Worm (Caenorhabditis elegans) whole organism, young adult: ENCODE data around the gene B0280.17.
A peak's percentile ranks its signal among the peaks of the same experiment; 100 is the strongest.

ENCODE experiments used
- B0336.3 ChIP-seq: fragments of 200-800 bp; sonication (Bioruptor generic); IDR thresholded peaks from 2 replicates; pipeline ENCODE4 v1.3.6; 2022; ENCODE audit warnings: missing genetic modification characterization, missing compliant biosample characterization
- C17E4.6 ChIP-seq: fragments of 200-800 bp; sonication (Bioruptor generic); IDR thresholded peaks from 2 replicates; pipeline ENCODE4 v1.3.6; 2022; ENCODE audit warnings: missing genetic modification reagents, missing genetic modification characterization, missing compliant biosample characterization
- F39B2.1 ChIP-seq: fragments of 200-800 bp; sonication (Bioruptor generic); IDR thresholded peaks from 2 replicates; pipeline ENCODE4 v1.3.6; 2022; ENCODE audit warnings: missing genetic modification reagents, missing genetic modification characterization, missing compliant biosample characterization
- F52B5.7 ChIP-seq: sonication (generic microtip); optimal IDR thresholded peaks from 2 replicates; lab custom pipeline; 2016; ENCODE audit warnings: mild to moderate bottlenecking, missing genetic modification characterization, missing compliant biosample characterization
- K11D2.4 ChIP-seq: fragments of 200-800 bp; sonication (Bioruptor generic); IDR thresholded peaks from 2 replicates; pipeline ENCODE4 v1.3.6; 2022; ENCODE audit warnings: missing genetic modification reagents, missing genetic modification characterization, missing compliant biosample characterization
- K12H6.12 ChIP-seq: fragments of 200-800 bp; sonication (Bioruptor generic); optimal IDR thresholded peaks from 2 replicates; lab custom pipeline; 2018; ENCODE audit warnings: mild to moderate bottlenecking, missing genetic modification characterization, missing compliant biosample characterization
- Y79H2A.3 ChIP-seq: fragments of 200-800 bp; sonication (Bioruptor generic); conservative IDR thresholded peaks from 2 replicates; pipeline ENCODE4 v1.3.6; 2022; ENCODE audit warnings: missing genetic modification reagents, missing genetic modification characterization, missing compliant biosample characterization
- Y95B8A.8 ChIP-seq: fragments of 200-800 bp; sonication (Bioruptor generic); IDR thresholded peaks from 2 replicates; pipeline ENCODE4 v1.3.6; 2022; ENCODE audit warnings: missing genetic modification reagents, missing genetic modification characterization, missing compliant biosample characterization
- ama-1 ChIP-seq, 3 experiments: fragments of 150-350 bp in 1 of 3; sonication (generic microtip) in 2 of 3; optimal IDR thresholded peaks; 2 replicates each; lab custom pipeline; 2014 to 2018; ENCODE audit warnings: missing biosample characterization in 2 of 3, missing genetic modification characterization in 2 of 3, missing genetic modification reagents in 2 of 3
- aptf-2 ChIP-seq: fragments of 200-800 bp; sonication (Bioruptor generic); conservative IDR thresholded peaks from 2 replicates; pipeline ENCODE4 v1.3.6; 2022; ENCODE audit warnings: missing genetic modification reagents, missing genetic modification characterization, missing compliant biosample characterization
- attf-5 ChIP-seq: fragments of 200-800 bp; sonication (Bioruptor generic); optimal IDR thresholded peaks from 2 replicates; lab custom pipeline; 2018; ENCODE audit warnings: mild to moderate bottlenecking, missing genetic modification characterization, missing compliant biosample characterization
- attf-6 ChIP-seq: fragments of 200-800 bp; sonication (Bioruptor generic); IDR thresholded peaks from 2 replicates; pipeline ENCODE4 v1.3.6; 2022; ENCODE audit warnings: missing genetic modification reagents, missing genetic modification characterization, missing compliant biosample characterization
- bed-2 ChIP-seq: fragments of 200-800 bp; sonication (Bioruptor generic); IDR thresholded peaks from 2 replicates; pipeline ENCODE4 v1.3.6; 2022; ENCODE audit warnings: missing genetic modification reagents, missing genetic modification characterization, missing compliant biosample characterization
- cebp-1 ChIP-seq, 2 experiments: fragments of 200-800 bp in 1 of 2; sonication (Bioruptor generic) in 1 of 2; sonication (generic microtip) in 1 of 2; IDR thresholded peaks in 1 of 2; optimal IDR thresholded peaks in 1 of 2; 2 replicates each; pipeline versions ENCODE4 v1.3.6 to Lab custom; 2017 to 2022; ENCODE audit warnings: missing compliant biosample characterization in 2 of 2, missing genetic modification characterization in 2 of 2, mild to moderate bottlenecking in 1 of 2, missing genetic modification reagents in 1 of 2, moderate library complexity in 1 of 2
- ceh-79 ChIP-seq: sonication (generic microtip); optimal IDR thresholded peaks from 2 replicates; lab custom pipeline; 2017; ENCODE audit warnings: mild to moderate bottlenecking, missing genetic modification characterization, missing compliant biosample characterization
- chd-7 ChIP-seq: sonication (generic microtip); optimal IDR thresholded peaks from 2 replicates; lab custom pipeline; 2016; ENCODE audit warnings: mild to moderate bottlenecking, missing genetic modification characterization, moderate library complexity, missing compliant biosample characterization
- dpff-1 ChIP-seq: sonication (generic microtip); optimal IDR thresholded peaks from 2 replicates; lab custom pipeline; 2017; ENCODE audit warnings: mild to moderate bottlenecking, missing genetic modification characterization, missing compliant biosample characterization
- egl-44 ChIP-seq: fragments of 200-800 bp; sonication (Bioruptor generic); IDR thresholded peaks from 2 replicates; pipeline ENCODE4 v1.3.6; 2022; ENCODE audit warnings: missing genetic modification reagents, missing genetic modification characterization, missing compliant biosample characterization
- egrh-3 ChIP-seq: fragments of 200-800 bp; sonication (Bioruptor generic); IDR thresholded peaks from 2 replicates; pipeline ENCODE4 v1.3.6; 2022; ENCODE audit warnings: missing genetic modification reagents, missing genetic modification characterization, missing compliant biosample characterization
- ets-4 ChIP-seq: fragments of 200-800 bp; sonication (Bioruptor generic); optimal IDR thresholded peaks from 2 replicates; lab custom pipeline; 2018; ENCODE audit warnings: mild to moderate bottlenecking, missing genetic modification characterization, missing compliant biosample characterization
- fkh-3 ChIP-seq: sonication (generic microtip); optimal IDR thresholded peaks from 2 replicates; lab custom pipeline; 2016; ENCODE audit warnings: mild to moderate bottlenecking, missing genetic modification characterization, missing compliant biosample characterization
- him-1 ChIP-seq: sonication (generic microtip); optimal IDR thresholded peaks from 2 replicates; lab custom pipeline; 2016; ENCODE audit warnings: missing genotype, missing genetic modification reagents, missing genetic modification characterization, missing compliant biosample characterization
- hlh-12 ChIP-seq: sonication (generic microtip); optimal IDR thresholded peaks from 2 replicates; lab custom pipeline; 2016; ENCODE audit warnings: missing genetic modification characterization, missing compliant biosample characterization
- lag-1 ChIP-seq: fragments of 200-800 bp; sonication (Bioruptor generic); IDR thresholded peaks from 2 replicates; pipeline ENCODE4 v1.3.6; 2022; ENCODE audit warnings: missing genetic modification reagents, missing genetic modification characterization, missing compliant biosample characterization
- let-526 ChIP-seq: fragments of 200-800 bp; sonication (Bioruptor generic); IDR thresholded peaks from 2 replicates; pipeline ENCODE4 v1.3.6; 2022; ENCODE audit warnings: missing genetic modification reagents, missing genetic modification characterization, missing compliant biosample characterization
- lin-35 ChIP-seq, 3 experiments: fragments of 150-350 bp in 2 of 3; sonication (generic microtip) in 1 of 3; optimal IDR thresholded peaks; 2 replicates each; lab custom pipeline; 2014 to 2018; ENCODE audit warnings: missing biosample characterization in 3 of 3, missing genetic modification characterization in 3 of 3, missing genetic modification reagents in 3 of 3
- madf-6 ChIP-seq: fragments of 200-800 bp; sonication (Bioruptor generic); IDR thresholded peaks from 2 replicates; pipeline ENCODE4 v1.3.6; 2022; ENCODE audit warnings: missing genetic modification reagents, missing genetic modification characterization, missing compliant biosample characterization
- mcd-1 ChIP-seq: fragments of 200-800 bp; sonication (Bioruptor generic); IDR thresholded peaks from 2 replicates; pipeline ENCODE4 v1.3.6; 2022; ENCODE audit warnings: missing genetic modification reagents, missing genetic modification characterization, missing compliant biosample characterization
- mel-28 ChIP-seq: sonication (generic microtip); optimal IDR thresholded peaks from 2 replicates; lab custom pipeline; 2016; ENCODE audit warnings: borderline replicate concordance, mild to moderate bottlenecking, missing genetic modification characterization, missing compliant biosample characterization
- nfya-1 ChIP-seq: sonication (generic microtip); optimal IDR thresholded peaks from 2 replicates; lab custom pipeline; 2017; ENCODE audit warnings: antibody characterized with exemption, missing compliant biosample characterization, missing genetic modification characterization, borderline replicate concordance; ENCODE audit not compliant: insufficient read depth
- nfya-2 ChIP-seq: fragments of 200-800 bp; sonication (Bioruptor generic); IDR thresholded peaks from 2 replicates; pipeline ENCODE4 v1.3.6; 2022; ENCODE audit warnings: missing genetic modification reagents, missing genetic modification characterization, missing compliant biosample characterization
- nhr-27 ChIP-seq: fragments of 200-800 bp; sonication (Bioruptor generic); optimal IDR thresholded peaks from 2 replicates; lab custom pipeline; 2018; ENCODE audit warnings: mild to moderate bottlenecking, missing genetic modification characterization, moderate library complexity, missing compliant biosample characterization
- nhr-80 ChIP-seq: sonication (generic microtip); optimal IDR thresholded peaks from 2 replicates; lab custom pipeline; 2016; ENCODE audit warnings: missing genetic modification characterization, missing compliant biosample characterization
- nhr-90 ChIP-seq: sonication (generic microtip); optimal IDR thresholded peaks from 2 replicates; lab custom pipeline; 2016; ENCODE audit warnings: missing genotype, mild to moderate bottlenecking, missing genetic modification characterization, missing compliant biosample characterization
- sptf-2 ChIP-seq: fragments of 200-800 bp; sonication (Bioruptor generic); optimal IDR thresholded peaks from 2 replicates; lab custom pipeline; 2018; ENCODE audit warnings: mild to moderate bottlenecking, missing genetic modification characterization, missing compliant biosample characterization
- tbp1 ChIP-seq: fragments of 200-800 bp; sonication (Bioruptor generic); optimal IDR thresholded peaks from 2 replicates; lab custom pipeline; 2018; ENCODE audit warnings: mild to moderate bottlenecking, missing genetic modification characterization, missing compliant biosample characterization
- tlf-1 ChIP-seq: fragments of 200-800 bp; sonication (Bioruptor generic); optimal IDR thresholded peaks from 2 replicates; lab custom pipeline; 2018; ENCODE audit warnings: mild to moderate bottlenecking, missing genetic modification characterization, missing compliant biosample characterization
- unc-130 ChIP-seq: sonication (generic microtip); optimal IDR thresholded peaks from 2 replicates; lab custom pipeline; 2016; ENCODE audit warnings: missing genetic modification reagents, missing genetic modification characterization, missing compliant biosample characterization
- unc-62 ChIP-seq: fragments of 150-350 bp; optimal IDR thresholded peaks from 2 replicates; lab custom pipeline; 2014; ENCODE audit warnings: missing biosample characterization, missing genetic modification reagents, missing genetic modification characterization
- zfh-2 ChIP-seq: fragments of 200-800 bp; sonication (Bioruptor generic); conservative IDR thresholded peaks from 2 replicates; pipeline ENCODE4 v1.3.6; 2022; ENCODE audit warnings: missing genetic modification reagents, missing genetic modification characterization, missing compliant biosample characterization
- ztf-22 ChIP-seq: fragments of 200-800 bp; sonication (Bioruptor generic); optimal IDR thresholded peaks from 2 replicates; lab custom pipeline; 2018; ENCODE audit warnings: mild to moderate bottlenecking, missing genetic modification characterization, moderate library complexity, missing compliant biosample characterization
- ztf-25 ChIP-seq: fragments of 200-800 bp; sonication (Bioruptor generic); IDR thresholded peaks from 2 replicates; pipeline ENCODE4 v1.3.6; 2022; ENCODE audit warnings: missing genetic modification reagents, missing genetic modification characterization, missing compliant biosample characterization

B0280.17 gene

ce11 chrIII:7178497-7178896 lies 42.6 kb upstream of the B0280.17 start (continued):
- TF ChIP-seq ztf-22 (GFP tag; lab: Kevin White, UChicago) = no peak
- no peak for TF ChIP-seq C17E4.6 (GFP tag; lab: Robert Waterston, UW)
- TF ChIP-seq lag-1 = no peak
- TF ChIP-seq mcd-1 = peak; percentile 41; the same call in 1 of the 2 replicates
- TF ChIP-seq F39B2.1 = peak; percentile 59; the same call in 1 of the 2 replicates
- peak; percentile 8 for TF ChIP-seq F52B5.7 (tag; lab: Kevin White, UChicago)
- no peak for TF ChIP-seq cebp-1 (GFP tag; IDR thresholded peaks at IDR 0.05; lab: Robert Waterston, UW)
- peak; percentile 54 for TF ChIP-seq cebp-1 (tag; optimal IDR thresholded peaks at IDR 0.05; lab: Kevin White, UChicago)
- TF ChIP-seq aptf-2 (GFP tag; lab: Robert Waterston, UW) = no peak
- TF ChIP-seq mel-28 (tag; lab: Kevin White, UChicago) = no peak
- TF ChIP-seq Y95B8A.8 (GFP tag; lab: Robert Waterston, UW) = peak; percentile 54; the same call in 1 of the 2 replicates
- TF ChIP-seq bed-2 = no peak

- TF ChIP-seq madf-6 (GFP tag; lab: Robert Waterston, UW) = no peak
- TF ChIP-seq unc-130 (GFP tag; lab: Kevin White, UChicago) = no peak
- TF ChIP-seq Y95B8A.8 (GFP tag; lab: Robert Waterston, UW) = no peak
- TF ChIP-seq ets-4 (GFP tag; lab: Kevin White, UChicago) = no peak
- TF ChIP-seq egl-44 (GFP tag; lab: Robert Waterston, UW) = no peak
- TF ChIP-seq fkh-3 = no peak
- TF ChIP-seq chd-7 (tag; lab: Kevin White, UChicago) = no peak
- TF ChIP-seq nhr-80 (tag; lab: Kevin White, UChicago) = no peak
- no peak for TF ChIP-seq B0336.3 (GFP tag; lab: Robert Waterston, UW)
- TF ChIP-seq sptf-2 (GFP tag; lab: Kevin White, UChicago) = no peak
- TF ChIP-seq egrh-3 (GFP tag; lab: Robert Waterston, UW) = no peak
- TF ChIP-seq nfya-2 (GFP tag; lab: Robert Waterston, UW) = no peak
Observed at ce11 chrIII:7170090-7170489, 34.2 kb upstream of the B0280.17 start.

ce11 chrIII:7167568-7167937 lies 31.6 kb upstream of the B0280.17 start, which contains the start of gene acs-4:
Gene acs-4 (plus strand): TSS chrIII:7167838.
- TF ChIP-seq tlf-1 (GFP tag; lab: Kevin White, UChicago) = no peak
- TF ChIP-seq hlh-12 = no peak
- no peak for TF ChIP-seq nfya-1
- TF ChIP-seq ets-4 (GFP tag; lab: Kevin White, UChicago) = no peak
- no peak for TF ChIP-seq him-1
- TF ChIP-seq ztf-25 (GFP tag; lab: Robert Waterston, UW) = no peak
- TF ChIP-seq tbp1 (GFP tag; lab: Kevin White, UChicago) = no peak
- no peak for TF ChIP-seq sptf-2 (GFP tag; lab: Kevin White, UChicago)

ce11 chrIII:7166664-7167567 lies 31.0 kb upstream of the B0280.17 start:
- no peak for TF ChIP-seq lin-35 (GFP tag; optimal IDR thresholded peaks at IDR 0.05; lab: Kevin White, UChicago)
- TF ChIP-seq K11D2.4 (GFP tag; lab: Robert Waterston, UW) = no peak
- peak; percentile 43 for TF ChIP-seq K12H6.12 (tag; lab: Kevin White, UChicago)
- peak; percentile 83 for TF ChIP-seq nhr-80 (tag; lab: Kevin White, UChicago)
- TF ChIP-seq attf-5 = peak; percentile 47
- no peak for TF ChIP-seq nhr-27 (tag; lab: Kevin White, UChicago)
- no peak for TF ChIP-seq let-526 (GFP tag; lab: Robert Waterston, UW)
- no peak for TF ChIP-seq nhr-90 (tag; lab: Kevin White, UChicago)
- TF ChIP-seq dpff-1 (tag; lab: Kevin White, UChicago) = no peak
- no peak for TF ChIP-seq ceh-79
- TF ChIP-seq zfh-2 (GFP tag; lab: Robert Waterston, UW) = peak; percentile 78
- TF ChIP-seq cebp-1 (GFP tag; IDR thresholded peaks at IDR 0.05; lab: Robert Waterston, UW) = no peak
- TF ChIP-seq cebp-1 (tag; optimal IDR thresholded peaks at IDR 0.05; lab: Kevin White, UChicago) = peak; percentile 49
- no peak for TF ChIP-seq attf-6 (GFP tag; lab: Robert Waterston, UW)
- no peak for TF ChIP-seq Y79H2A.3
- TF ChIP-seq ama-1 (optimal IDR thresholded peaks at IDR 0.05; lab: Kevin White, UChicago) = no peak
- TF ChIP-seq ama-1 (GFP tag; optimal IDR thresholded peaks at IDR 0.05; lab: Kevin White, UChicago) = no peak
- peak; percentile 2 for TF ChIP-seq unc-62
